Worm (Caenorhabditis elegans): ENCODE results near the gene R05H11.2.

Gene R05H11.2

DNA sequence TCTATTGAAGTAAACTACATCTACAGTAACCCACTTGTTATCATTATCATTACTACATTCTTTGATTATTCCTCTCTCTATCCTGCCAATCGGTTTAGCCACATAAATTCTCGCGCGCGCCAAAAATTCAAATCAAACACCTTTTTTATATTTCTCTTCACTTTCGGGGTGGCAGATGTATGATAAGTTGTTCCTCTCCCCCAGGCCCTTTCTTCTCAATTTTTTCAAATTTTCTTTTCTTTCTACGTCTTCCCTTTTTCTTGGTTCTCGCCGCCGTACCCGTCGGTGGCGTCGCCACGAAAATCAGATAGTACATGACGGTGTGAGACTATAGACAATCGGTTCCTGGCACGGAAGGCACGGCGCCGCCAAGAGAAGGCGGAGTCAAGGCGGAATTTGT is at the start of gene R05H11.2:
Gene R05H11.2 (plus strand): TSS at position 333 of the 400 bp plus-strand sequence.
- peak; percentile 56 for TF ChIP-seq nhr-28 (tag; optimal IDR thresholded peaks at IDR 0.05)
- peak in 1 of 2 experiments; percentile 9 for TF ChIP-seq mdl-1 (tag; optimal IDR thresholded peaks at IDR 0.05)
- peak; percentile 74 for TF ChIP-seq aha-1 (tag)
- no peak for TF ChIP-seq D1046.2 (GFP tag; IDR thresholded peaks at IDR 0.05)
- no peak for TF ChIP-seq nhr-48 (tag; optimal IDR thresholded peaks at IDR 0.05)
- no peak for TF ChIP-seq mxl-3 (GFP tag; optimal IDR thresholded peaks at IDR 0.05)
- no peak for TF ChIP-seq lin-29 (GFP tag; IDR thresholded peaks at IDR 0.05)
- no peak for TF ChIP-seq set-16 (GFP tag; IDR thresholded peaks at IDR 0.05)
- peak in 1 of 2 experiments; percentile 7 for TF ChIP-seq unc-62 (GFP tag; optimal IDR thresholded peaks at IDR 0.05 in 1 of 2)
- no peak for TF ChIP-seq unc-62 (tag; optimal IDR thresholded peaks at IDR 0.05)
- TF ChIP-seq nhr-25 (tag; optimal IDR thresholded peaks at IDR 0.05; ENCODE audit: borderline replicate concordance, insufficient read depth): peak; percentile 58
- no peak for TF ChIP-seq fkh-10 (GFP tag; optimal IDR thresholded peaks at IDR 0.05)
- no peak for TF ChIP-seq mep-1 (tag; optimal IDR thresholded peaks at IDR 0.05)
- TF ChIP-seq hlh-30 (tag; optimal IDR thresholded peaks at IDR 0.05; ENCODE audit: insufficient read depth): no peak
- TF ChIP-seq snpc-1.2 (GFP tag; IDR thresholded peaks at IDR 0.05): no peak
- TF ChIP-seq ztf-7 (tag; optimal IDR thresholded peaks at IDR 0.05): no peak
- no peak for TF ChIP-seq F10B5.3 (tag; optimal IDR thresholded peaks at IDR 0.05)
- no peak for TF ChIP-seq dmd-8 (GFP tag; IDR thresholded peaks at IDR 0.05)
- TF ChIP-seq fos-1 (tag; optimal IDR thresholded peaks at IDR 0.05): no peak
- TF ChIP-seq hlh-11 (tag; optimal IDR thresholded peaks at IDR 0.05): peak; percentile 76
- TF ChIP-seq tra-1 (GFP tag; IDR thresholded peaks at IDR 0.05): no peak
- peak in 1 of 2 experiments; percentile 45 for TF ChIP-seq lsy-2 (tag; optimal IDR thresholded peaks at IDR 0.05)
- TF ChIP-seq dpl-1 (GFP tag; optimal IDR thresholded peaks at IDR 0.05): peak; percentile 41
- no peak for TF ChIP-seq zip-11 (GFP tag; IDR thresholded peaks at IDR 0.05)
- TF ChIP-seq arid-1 (GFP tag; conservative IDR thresholded peaks at IDR 0.05): no peak

ce11 chrIII:6752612-6753011 is 45.5 kb upstream of the R05H11.2 start:
- TF ChIP-seq cey-2 (tag; optimal IDR thresholded peaks at IDR 0.05; ENCODE audit: borderline replicate concordance, insufficient read depth) (no peak), unc-62 (GFP tag; optimal IDR thresholded peaks at IDR 0.05 in 1 of 2) (peak in 1 of 2 experiments; percentile 92), unc-62 (tag; optimal IDR thresholded peaks at IDR 0.05) (no peak)

DNA sequence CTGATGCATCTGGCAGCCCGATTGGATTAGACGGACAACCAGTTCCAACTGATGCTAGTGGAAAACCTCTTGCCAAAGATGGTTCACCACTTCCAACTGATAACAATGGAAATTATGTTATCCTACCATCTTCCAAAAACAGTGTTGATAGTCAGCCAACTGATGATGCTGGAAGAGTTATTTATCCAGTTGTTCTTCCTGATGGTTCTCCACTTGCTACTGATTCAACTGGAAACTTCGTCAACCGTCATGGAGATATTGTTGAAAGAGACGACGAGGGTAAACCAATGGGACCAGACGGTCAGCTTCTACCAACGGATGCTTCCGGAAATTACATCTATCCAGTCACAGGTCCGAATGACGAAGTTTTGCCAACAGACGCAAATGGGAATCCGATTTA is 41.3 kb upstream of the R05H11.2 start:
- TF ChIP-seq lim-7 (GFP tag; IDR thresholded peaks at IDR 0.05): no peak
- TF ChIP-seq unc-62 (GFP tag; optimal IDR thresholded peaks at IDR 0.05 in 1 of 2): peak in 1 of 2 experiments; percentile 96
- TF ChIP-seq unc-62 (tag; optimal IDR thresholded peaks at IDR 0.05): no peak
- TF ChIP-seq ctbp-1 (GFP tag; IDR thresholded peaks at IDR 0.05): no peak
- no peak for TF ChIP-seq mdl-1 (tag; optimal IDR thresholded peaks at IDR 0.05)
- no peak for TF ChIP-seq lin-29 (GFP tag; IDR thresholded peaks at IDR 0.05)
- no peak for TF ChIP-seq lin-1 (GFP tag; IDR thresholded peaks at IDR 0.05)
- TF ChIP-seq dve-1 (tag; optimal IDR thresholded peaks at IDR 0.05; ENCODE audit: insufficient read depth): no peak
- TF ChIP-seq madf-9 (GFP tag; conservative IDR thresholded peaks at IDR 0.05): no peak

ce11 chrIII:6795326-6795725 is 2.8 kb upstream of the R05H11.2 start, which contains the start of gene R05H11.1:
R05H11.1 (plus strand) TSS chrIII:6795626.
- no peak for TF ChIP-seq ceh-28 (tag; optimal IDR thresholded peaks at IDR 0.05)
- peak in 1 of 2 experiments; percentile 65 for TF ChIP-seq unc-62 (GFP tag; optimal IDR thresholded peaks at IDR 0.05 in 1 of 2)
- TF ChIP-seq unc-62 (tag; optimal IDR thresholded peaks at IDR 0.05): no peak

DNA sequence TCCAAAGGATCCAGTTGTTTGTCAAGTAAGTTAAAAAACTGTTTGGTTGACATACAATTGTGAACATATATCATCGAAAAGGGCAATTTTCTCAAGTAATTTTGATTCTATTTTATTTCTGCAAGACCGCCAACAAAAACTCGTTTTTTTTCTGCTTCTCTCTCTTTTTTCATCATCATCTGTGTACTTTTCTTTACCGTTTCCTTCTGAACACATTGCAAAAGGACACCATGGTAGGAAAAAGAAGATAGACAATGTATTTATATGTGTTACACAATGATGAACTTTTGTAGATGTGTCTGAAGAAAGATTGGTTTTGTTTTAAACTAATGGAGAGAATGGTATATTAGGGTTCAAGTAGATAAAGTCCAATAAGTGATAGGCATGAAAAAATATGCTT is 809 bp downstream of the R05H11.2 start:
- TF ChIP-seq nhr-28 (tag; optimal IDR thresholded peaks at IDR 0.05) (peak; percentile 29), zip-2 (tag; optimal IDR thresholded peaks at IDR 0.05) (no peak), aha-1 (tag) (peak; percentile 34), lsy-2 (tag; optimal IDR thresholded peaks at IDR 0.05) (no peak), lin-13 (GFP tag; optimal IDR thresholded peaks at IDR 0.05) (no peak)

Data from whole organism, L4 larva.